Fruit fly (Drosophila melanogaster) whole organism, prepupa: Measurements from ENCODE around the gene CG33271.
A peak's percentile ranks its signal among the peaks of the same experiment; 100 is the strongest.

Source experiments
- CG10631 ChIP-seq: fragments of 200-800 bp; sonication (Bioruptor generic); optimal IDR thresholded peaks from 2 replicates; lab custom pipeline; 2016; ENCODE audit warnings: missing biosample characterization, missing genetic modification characterization
- CG10669 ChIP-seq: fragments of 200-800 bp; sonication (Bioruptor generic); optimal IDR thresholded peaks from 3 replicates; lab custom pipeline; 2018; ENCODE audit warnings: missing biosample characterization, mild to moderate bottlenecking, missing genetic modification characterization, moderate library complexity
- CG11294 ChIP-seq: fragments of 200-800 bp; sonication (Bioruptor generic); IDR thresholded peaks from 2 replicates; pipeline ENCODE4 v1.3.6; 2022; ENCODE audit warnings: missing biosample characterization, missing genetic modification characterization
- CG11762 ChIP-seq: fragments of 200-800 bp; sonication (Bioruptor generic); optimal IDR thresholded peaks from 3 replicates; lab custom pipeline; 2016; ENCODE audit warnings: missing biosample characterization, missing genetic modification characterization; ENCODE audit not compliant: insufficient read depth
- CG15336 ChIP-seq: fragments of 200-800 bp; sonication (Bioruptor generic); IDR thresholded peaks from 2 replicates; pipeline ENCODE4 v1.3.6; 2022; ENCODE audit warnings: missing biosample characterization, missing genetic modification characterization
- CG1621 ChIP-seq: fragments of 200-800 bp; sonication (Bioruptor generic); optimal IDR thresholded peaks from 3 replicates; lab custom pipeline; 2018; ENCODE audit warnings: missing biosample characterization, mild to moderate bottlenecking, missing genetic modification characterization
- CG3032 ChIP-seq: fragments of 200-800 bp; optimal IDR thresholded peaks from 2 replicates; lab custom pipeline; 2019; ENCODE audit warnings: missing biosample characterization, mild to moderate bottlenecking, missing genetic modification characterization, moderate library complexity
- CG31627 ChIP-seq: fragments of 200-800 bp; sonication (Bioruptor generic); optimal IDR thresholded peaks from 3 replicates; lab custom pipeline; 2016; ENCODE audit warnings: missing biosample characterization, missing genetic modification characterization
- CG32006 ChIP-seq: fragments of 200-800 bp; sonication (Bioruptor generic); optimal IDR thresholded peaks from 3 replicates; lab custom pipeline; 2017; ENCODE audit warnings: missing biosample characterization, mild to moderate bottlenecking, missing genetic modification characterization
- CG34406 ChIP-seq: fragments of 200-800 bp; sonication (Bioruptor generic); optimal IDR thresholded peaks from 3 replicates; lab custom pipeline; 2016; ENCODE audit warnings: missing biosample characterization, missing genetic modification characterization
- CG3919 ChIP-seq: fragments of 200-800 bp; sonication (Bioruptor generic); optimal IDR thresholded peaks from 3 replicates; lab custom pipeline; 2016; ENCODE audit warnings: missing biosample characterization, missing genetic modification characterization
- CG4318 ChIP-seq: fragments of 200-800 bp; sonication (Bioruptor generic); optimal IDR thresholded peaks from 3 replicates; lab custom pipeline; 2017; ENCODE audit warnings: missing biosample characterization, mild to moderate bottlenecking, missing genetic modification characterization
- CG6792 ChIP-seq: fragments of 200-800 bp; sonication (Bioruptor generic); optimal IDR thresholded peaks from 3 replicates; lab custom pipeline; 2016; ENCODE audit warnings: missing biosample characterization, missing genetic modification characterization
- CG6808 ChIP-seq: fragments of 200-800 bp; sonication (Bioruptor generic); optimal IDR thresholded peaks from 3 replicates; lab custom pipeline; 2017; ENCODE audit warnings: missing biosample characterization, missing genetic modification characterization, mild to moderate bottlenecking, moderate library complexity, missing genetic modification reagents
- CG6854 ChIP-seq: fragments of 200-800 bp; sonication (Bioruptor generic); optimal IDR thresholded peaks from 2 replicates; lab custom pipeline; 2017; ENCODE audit warnings: missing biosample characterization, mild to moderate bottlenecking, missing genetic modification characterization
- CG7368 ChIP-seq: fragments of 200-800 bp; sonication (Bioruptor generic); optimal IDR thresholded peaks from 3 replicates; lab custom pipeline; 2016; ENCODE audit warnings: missing biosample characterization, missing genetic modification characterization
- CG8119 ChIP-seq: fragments of 200-800 bp; sonication (Bioruptor generic); IDR thresholded peaks from 3 replicates; pipeline ENCODE4 v1.3.6; 2022; ENCODE audit warnings: missing biosample characterization, missing genetic modification characterization
- CG9139 ChIP-seq: fragments of 200-800 bp; sonication (Bioruptor generic); optimal IDR thresholded peaks from 3 replicates; lab custom pipeline; 2017; ENCODE audit warnings: missing biosample characterization, mild to moderate bottlenecking, missing genetic modification characterization
- Eip78C ChIP-seq: fragments of 200-800 bp; sonication (Bioruptor generic); peaks from one replicate; lab custom pipeline; 2016; ENCODE audit warnings: missing biosample characterization, missing genetic modification characterization
- Eip93F ChIP-seq: fragments of 200-800 bp; sonication (Bioruptor generic); optimal IDR thresholded peaks from 2 replicates; lab custom pipeline; 2016; ENCODE audit warnings: missing biosample characterization, mild to moderate bottlenecking, missing genetic modification characterization
- Ets21C ChIP-seq: fragments of 200-800 bp; sonication (Bioruptor generic); optimal IDR thresholded peaks from 3 replicates; lab custom pipeline; 2016; ENCODE audit warnings: missing biosample characterization, missing genetic modification characterization
- Ets96B ChIP-seq: fragments of 200-800 bp; optimal IDR thresholded peaks from 2 replicates; lab custom pipeline; 2019; ENCODE audit warnings: missing biosample characterization, mild to moderate bottlenecking, missing genetic modification characterization, moderate library complexity
- Gug ChIP-seq: fragments of 200-800 bp; sonication (Bioruptor generic); IDR thresholded peaks from 2 replicates; pipeline ENCODE4 v1.3.6; 2022; ENCODE audit warnings: missing biosample characterization, missing genetic modification characterization
- Hr38 ChIP-seq: sonication (Bioruptor generic); optimal IDR thresholded peaks from 2 replicates; lab custom pipeline; 2016; ENCODE audit warnings: missing biosample characterization, missing genetic modification characterization
- Hr39 ChIP-seq: fragments of 200-800 bp; sonication (Bioruptor generic); optimal IDR thresholded peaks from 2 replicates; lab custom pipeline; 2016; ENCODE audit warnings: missing biosample characterization, missing genetic modification characterization
- Hr4 ChIP-seq: fragments of 200-800 bp; sonication (Bioruptor generic); optimal IDR thresholded peaks from 3 replicates; lab custom pipeline; 2016; ENCODE audit warnings: missing biosample characterization, missing genetic modification characterization
- Lpt ChIP-seq: fragments of 200-800 bp; sonication (Bioruptor generic); optimal IDR thresholded peaks from 3 replicates; lab custom pipeline; 2016; ENCODE audit warnings: missing biosample characterization, missing genetic modification characterization
- OdsH ChIP-seq: fragments of 200-800 bp; sonication (Bioruptor generic); optimal IDR thresholded peaks from 3 replicates; lab custom pipeline; 2016; ENCODE audit warnings: missing biosample characterization, missing genetic modification characterization
- Smox ChIP-seq: fragments of 200-800 bp; sonication (Bioruptor generic); optimal IDR thresholded peaks from 3 replicates; lab custom pipeline; 2016; ENCODE audit warnings: missing biosample characterization, missing genetic modification characterization
- Sox102F ChIP-seq: fragments of 200-800 bp; sonication (Bioruptor generic); optimal IDR thresholded peaks from 2 replicates; lab custom pipeline; 2016; ENCODE audit warnings: missing biosample characterization, mild to moderate bottlenecking, missing genetic modification characterization
- Sox14 ChIP-seq: fragments of 200-800 bp; sonication (Bioruptor generic); optimal IDR thresholded peaks from 3 replicates; lab custom pipeline; 2016; ENCODE audit warnings: missing biosample characterization, missing genetic modification characterization
- Sox15 ChIP-seq: fragments of 200-800 bp; sonication (Bioruptor generic); optimal IDR thresholded peaks from 3 replicates; lab custom pipeline; 2016; ENCODE audit warnings: missing biosample characterization, missing genetic modification characterization
- achi ChIP-seq: fragments of 200-800 bp; sonication (Bioruptor generic); optimal IDR thresholded peaks from 3 replicates; lab custom pipeline; 2016; ENCODE audit warnings: missing biosample characterization, missing genetic modification characterization
- acj6 ChIP-seq: fragments of 200-800 bp; sonication (Bioruptor generic); optimal IDR thresholded peaks from 3 replicates; lab custom pipeline; 2016; ENCODE audit warnings: missing biosample characterization, missing genetic modification characterization
- cyc ChIP-seq: fragments of 200-800 bp; sonication (Bioruptor generic); optimal IDR thresholded peaks from 3 replicates; lab custom pipeline; 2016; ENCODE audit warnings: missing biosample characterization, missing genetic modification characterization
- dac ChIP-seq: fragments of 200-800 bp; sonication (Bioruptor generic); optimal IDR thresholded peaks from 2 replicates; lab custom pipeline; 2017; ENCODE audit warnings: missing biosample characterization, mild to moderate bottlenecking, missing genetic modification characterization
- dsx ChIP-seq: fragments of 200-800 bp; optimal IDR thresholded peaks from 3 replicates; lab custom pipeline; 2019; ENCODE audit warnings: missing biosample characterization, mild to moderate bottlenecking, missing genetic modification characterization, moderate library complexity; ENCODE audit not compliant: poor library complexity, severe bottlenecking
- eg ChIP-seq: fragments of 200-800 bp; sonication (Bioruptor generic); IDR thresholded peaks from 3 replicates; pipeline ENCODE4 v1.3.6; 2022; ENCODE audit warnings: missing biosample characterization, missing genetic modification characterization
- esn ChIP-seq: fragments of 200-800 bp; sonication (Bioruptor generic); optimal IDR thresholded peaks from 2 replicates; lab custom pipeline; 2016; ENCODE audit warnings: missing biosample characterization, mild to moderate bottlenecking, missing genetic modification characterization, moderate library complexity
- fd59A ChIP-seq: fragments of 200-800 bp; sonication (Bioruptor generic); optimal IDR thresholded peaks from 2 replicates; lab custom pipeline; 2017; ENCODE audit warnings: missing biosample characterization, mild to moderate bottlenecking, missing genetic modification characterization, missing genetic modification reagents
- fd85E ChIP-seq: fragments of 200-800 bp; sonication (Bioruptor generic); optimal IDR thresholded peaks from 3 replicates; lab custom pipeline; 2016; ENCODE audit warnings: missing biosample characterization, missing genetic modification characterization
- fkh ChIP-seq: fragments of 200-800 bp; sonication (Bioruptor generic); optimal IDR thresholded peaks from 3 replicates; lab custom pipeline; 2017; ENCODE audit warnings: missing biosample characterization, mild to moderate bottlenecking, missing genetic modification characterization, moderate library complexity
- pdm3 ChIP-seq: fragments of 200-800 bp; sonication (Bioruptor generic); optimal IDR thresholded peaks from 3 replicates; lab custom pipeline; 2016; ENCODE audit warnings: missing biosample characterization, missing genetic modification characterization
- salr ChIP-seq, 2 experiments: fragments of 200-800 bp; sonication (Bioruptor generic); optimal IDR thresholded peaks; 3 replicates each; lab custom pipeline; 2016 to 2018; ENCODE audit warnings: missing biosample characterization in 2 of 2, missing genetic modification characterization in 2 of 2, mild to moderate bottlenecking in 1 of 2
- ss ChIP-seq, 2 experiments: fragments of 200-800 bp; sonication (Bioruptor generic); optimal IDR thresholded peaks; 2 replicates in 1 of 2; 3 replicates in 1 of 2; lab custom pipeline; 2017 to 2018; ENCODE audit warnings: mild to moderate bottlenecking in 2 of 2, missing biosample characterization in 2 of 2, missing genetic modification characterization in 2 of 2, moderate library complexity in 1 of 2
- svp ChIP-seq: fragments of 200-800 bp; sonication (Bioruptor generic); peaks from one replicate; lab custom pipeline; 2016; ENCODE audit warnings: missing biosample characterization, missing genetic modification characterization
- topi ChIP-seq: fragments of 200-800 bp; sonication (Bioruptor generic); optimal IDR thresholded peaks from 3 replicates; lab custom pipeline; 2016; ENCODE audit warnings: missing biosample characterization, missing genetic modification characterization

Gene CG33271

DNA sequence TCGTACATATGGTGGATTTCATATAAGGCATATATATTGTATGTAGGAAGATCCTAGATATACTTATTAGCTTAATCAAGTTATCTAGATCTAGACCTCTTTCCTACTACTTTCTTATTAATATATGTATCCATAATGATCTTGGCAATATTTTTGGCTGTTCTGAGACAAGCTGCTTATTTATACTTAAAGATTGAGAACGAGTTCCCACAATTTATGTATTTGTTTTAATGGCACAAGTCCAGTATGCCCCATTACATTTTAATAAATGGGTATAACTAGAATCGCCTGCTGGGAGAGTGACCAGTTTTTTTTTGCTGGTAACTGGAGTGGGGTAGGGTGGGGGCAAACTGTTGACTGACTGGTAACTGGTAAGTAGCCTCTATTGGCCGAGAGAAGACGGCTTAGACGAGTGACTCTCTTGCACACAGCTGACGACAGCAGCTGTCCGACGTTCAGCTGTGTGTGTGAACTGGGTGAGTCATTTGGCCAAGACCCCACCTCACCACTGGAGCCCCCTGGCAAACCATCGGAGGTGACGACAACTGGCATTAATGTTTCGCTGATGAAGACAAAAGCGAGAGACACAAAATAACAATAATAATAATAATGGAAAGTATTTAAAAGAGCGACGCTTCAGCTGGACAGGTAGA is 40.4 kb downstream of the CG33271 start (continued):
- TF ChIP-seq fd85E (no peak), esn (GFP tag; lab: Kevin White, UChicago) (no peak), CG3032 (tag; lab: Kevin White, UChicago) (no peak), CG3919 (peak; percentile 15), salr (GFP tag; optimal IDR thresholded peaks at IDR 0.05; lab: Kevin White, UChicago) (no peak), achi (GFP tag; lab: Kevin White, UChicago) (peak; percentile 10), CG6808 (no peak), eg (peak; percentile 59; the same call in 2 of the 3 replicates), Ets96B (tag; lab: Kevin White, UChicago) (no peak), CG10669 (GFP tag; lab: Kevin White, UChicago) (no peak), acj6 (peak; percentile 15), CG6854 (GFP tag; lab: Kevin White, UChicago) (no peak), Hr38 (GFP tag; lab: Kevin White, UChicago) (no peak), topi (GFP tag; lab: Kevin White, UChicago) (no peak), CG4318 (GFP tag; lab: Kevin White, UChicago) (peak; percentile 54), fd59A (GFP tag; lab: Kevin White, UChicago) (no peak), fkh (GFP tag; lab: Kevin White, UChicago) (peak; percentile 47), CG11294 (GFP tag; lab: Robert Waterston, UW) (peak; percentile 52; the same call in 1 of the 2 replicates), pdm3 (peak; percentile 20), CG31627 (GFP tag; lab: Kevin White, UChicago) (no peak), CG32006 (peak; percentile 78)

DNA sequence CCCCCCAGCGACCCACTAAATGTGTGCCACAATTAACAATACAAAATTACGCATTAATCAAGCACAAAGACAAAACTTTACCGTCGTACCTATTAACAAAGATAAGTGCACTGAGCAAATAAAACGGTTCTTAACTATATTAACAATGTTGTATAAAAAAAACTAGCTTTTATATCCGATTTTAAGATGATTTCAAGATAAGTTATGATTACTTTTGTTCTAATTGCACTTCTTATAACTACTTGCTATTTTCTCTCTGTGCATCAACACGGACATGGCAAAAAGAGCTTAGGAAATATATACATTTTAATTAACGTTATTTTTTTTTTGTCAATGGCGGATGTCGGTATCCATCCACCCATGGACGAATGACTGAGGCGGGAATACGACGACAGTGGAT is 41.2 kb downstream of the CG33271 start:
- no peak for TF ChIP-seq Ets96B (tag; lab: Kevin White, UChicago)
- peak; percentile 37 for TF ChIP-seq esn (GFP tag; lab: Kevin White, UChicago)
- peak; percentile 4 for TF ChIP-seq Ets21C (GFP tag; lab: Kevin White, UChicago)
- TF ChIP-seq Sox14 (GFP tag; lab: Kevin White, UChicago), result peak; percentile 52
- TF ChIP-seq Gug, result no peak
- peak; percentile 1 for TF ChIP-seq CG34406 (GFP tag; lab: Kevin White, UChicago)
- TF ChIP-seq fd85E, result no peak
- TF ChIP-seq fd59A (GFP tag; lab: Kevin White, UChicago), result no peak
- TF ChIP-seq CG4318 (GFP tag; lab: Kevin White, UChicago), result no peak
- peak; percentile 50 for TF ChIP-seq topi (GFP tag; lab: Kevin White, UChicago)
- no peak for TF ChIP-seq CG10669 (GFP tag; lab: Kevin White, UChicago)
- peak; percentile 25 for TF ChIP-seq CG6792 (GFP tag; lab: Kevin White, UChicago)
- TF ChIP-seq CG3032 (tag; lab: Kevin White, UChicago), result no peak
- TF ChIP-seq CG7368 (GFP tag; lab: Kevin White, UChicago), result peak; percentile 12
- TF ChIP-seq Lpt (GFP tag; lab: Kevin White, UChicago), result no peak
- TF ChIP-seq Eip93F (GFP tag; lab: Kevin White, UChicago), result no peak
- peak; percentile 46 for TF ChIP-seq acj6
- peak; percentile 31 for TF ChIP-seq Sox102F (GFP tag; lab: Kevin White, UChicago)
- peak; percentile 3 for TF ChIP-seq achi (GFP tag; lab: Kevin White, UChicago)
- TF ChIP-seq fkh (GFP tag; lab: Kevin White, UChicago), result no peak
- TF ChIP-seq pdm3, result peak; percentile 32
- peak; percentile 71 for TF ChIP-seq CG15336 (GFP tag; lab: Robert Waterston, UW)
- TF ChIP-seq eg, result peak; percentile 67
- peak; percentile 52 for TF ChIP-seq svp (GFP tag; lab: Kevin White, UChicago)
- TF ChIP-seq CG1621 (tag; lab: Kevin White, UChicago), result no peak
- TF ChIP-seq Eip78C (GFP tag; lab: Kevin White, UChicago), result peak; percentile 70
- TF ChIP-seq OdsH (GFP tag; lab: Kevin White, UChicago), result peak; percentile 33
- no peak for TF ChIP-seq Sox15 (GFP tag; lab: Kevin White, UChicago)
- no peak for TF ChIP-seq Hr38 (GFP tag; lab: Kevin White, UChicago)
- TF ChIP-seq Hr4 (GFP tag; lab: Kevin White, UChicago), result peak; percentile 10
- peak; percentile 34 for TF ChIP-seq Hr39
- no peak for TF ChIP-seq ss (GFP tag; optimal IDR thresholded peaks at IDR 0.05; lab: Kevin White, UChicago)
- TF ChIP-seq CG9139 (GFP tag; lab: Kevin White, UChicago), result no peak
- no peak for TF ChIP-seq dac (GFP tag; lab: Kevin White, UChicago)
- TF ChIP-seq CG10631 (GFP tag; lab: Kevin White, UChicago), result peak; percentile 3
- peak; percentile 44 for TF ChIP-seq CG3919
- TF ChIP-seq CG11762, result no peak
- TF ChIP-seq CG32006, result peak; percentile 22
- peak; percentile 63 for TF ChIP-seq cyc (GFP tag; lab: Kevin White, UChicago)
- no peak for TF ChIP-seq dsx (GFP tag; lab: Kevin White, UChicago)
- TF ChIP-seq Smox (GFP tag; lab: Kevin White, UChicago), result peak; percentile 23
- peak; percentile 66 for TF ChIP-seq CG8119 (GFP tag; lab: Robert Waterston, UW)
